Fruit fly (Drosophila melanogaster): ENCODE data around the gene Ibf2.

DNA sequence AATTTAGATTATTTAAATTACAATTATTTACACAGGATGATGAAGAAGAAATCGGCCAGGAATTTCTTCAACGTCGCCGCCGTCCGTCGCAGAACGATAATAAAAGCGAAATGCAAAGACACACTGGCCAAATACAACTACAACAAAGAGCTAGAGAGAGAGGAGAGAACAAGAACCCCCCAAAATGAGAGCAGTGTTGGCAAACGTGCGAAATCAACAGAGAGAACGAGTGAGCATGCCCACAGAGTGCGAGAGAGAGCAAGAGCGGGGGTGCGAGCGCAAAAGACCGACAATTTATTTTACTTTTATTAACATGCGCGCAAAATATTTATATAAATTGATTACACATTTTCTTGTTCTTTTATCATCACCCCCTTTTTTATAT, 21.4 kb downstream of the Ibf2 start:
- peak; percentile 41 for TF ChIP-seq CG12605 (GFP tag; IDR thresholded peaks at IDR 0.05)
- no peak for TF ChIP-seq CG34367 (tag; optimal IDR thresholded peaks at IDR 0.05)
- TF ChIP-seq CG9948 (tag; optimal IDR thresholded peaks at IDR 0.05): no peak
- TF ChIP-seq CG4496 (GFP tag; IDR thresholded peaks at IDR 0.05): peak; percentile 72
- peak; percentile 49 for TF ChIP-seq EcR (GFP tag; optimal IDR thresholded peaks at IDR 0.05)

Measured in whole organism, pupa.